Worm (Caenorhabditis elegans) whole organism, mixed stage, embryonic: ENCODE data around the gene C50E3.6.

ENCODE experiments used
- drap-1 ChIP-seq: fragments of 200-800 bp; sonication (Bioruptor generic); optimal IDR thresholded peaks from 3 replicates; lab custom pipeline; 2018; ENCODE audit warnings: mild to moderate bottlenecking, missing genetic modification characterization, missing compliant biosample characterization
- flh-1 ChIP-seq: fragments of 200-800 bp; sonication (Bioruptor generic); optimal IDR thresholded peaks from 2 replicates; lab custom pipeline; 2018; ENCODE audit warnings: mild to moderate bottlenecking, missing genetic modification characterization, moderate library complexity, missing compliant biosample characterization
- nhr-12 ChIP-seq: fragments of 150-350 bp; optimal IDR thresholded peaks from 2 replicates; lab custom pipeline; 2014; ENCODE audit warnings: missing biosample characterization, missing genetic modification characterization
- nhr-237 ChIP-seq: fragments of 150-350 bp; optimal IDR thresholded peaks from 2 replicates; lab custom pipeline; 2014; ENCODE audit warnings: missing biosample characterization, missing genetic modification characterization
- unc-39 ChIP-seq: fragments of 150-350 bp; optimal IDR thresholded peaks from 2 replicates; lab custom pipeline; 2014; ENCODE audit warnings: missing biosample characterization, missing genetic modification characterization
- unc-62 ChIP-seq: fragments of 150-350 bp; optimal IDR thresholded peaks from 2 replicates; lab custom pipeline; 2014; ENCODE audit warnings: missing biosample characterization, missing genetic modification reagents, missing genetic modification characterization

DNA sequence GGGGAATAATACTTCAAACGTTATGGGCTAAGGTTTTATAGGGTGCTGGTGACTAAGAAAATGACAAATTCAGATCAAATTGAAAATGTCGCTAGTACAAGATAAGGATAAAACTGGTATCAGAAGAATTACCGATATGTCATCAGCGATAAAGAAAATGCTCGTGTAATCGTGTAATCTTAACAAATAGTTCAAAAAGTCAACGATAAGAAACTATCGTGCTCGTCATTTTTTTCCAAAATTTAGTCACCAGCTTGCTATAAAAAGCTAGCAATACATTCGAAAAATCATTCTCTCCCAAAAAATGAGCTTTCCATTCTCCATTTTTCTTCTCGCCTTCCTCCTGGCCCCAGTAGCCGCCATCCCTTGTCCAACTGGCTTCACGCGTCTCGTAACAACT lies 47.4 kb upstream of the C50E3.6 start, which contains the start of gene clec-45:
- TF ChIP-seq nhr-12 (tag; lab: Kevin White, UChicago): no peak
- no peak for TF ChIP-seq unc-62 (GFP tag; lab: Kevin White, UChicago)
- TF ChIP-seq flh-1 (GFP tag; lab: Kevin White, UChicago): no peak
- no peak for TF ChIP-seq unc-39 (tag; lab: Kevin White, UChicago)
- TF ChIP-seq drap-1: no peak
- no peak for TF ChIP-seq nhr-237 (tag; lab: Kevin White, UChicago)
